Worm (Caenorhabditis elegans): Measurements from ENCODE around the gene dmsr-11.

The dmsr-11 gene

DNA sequence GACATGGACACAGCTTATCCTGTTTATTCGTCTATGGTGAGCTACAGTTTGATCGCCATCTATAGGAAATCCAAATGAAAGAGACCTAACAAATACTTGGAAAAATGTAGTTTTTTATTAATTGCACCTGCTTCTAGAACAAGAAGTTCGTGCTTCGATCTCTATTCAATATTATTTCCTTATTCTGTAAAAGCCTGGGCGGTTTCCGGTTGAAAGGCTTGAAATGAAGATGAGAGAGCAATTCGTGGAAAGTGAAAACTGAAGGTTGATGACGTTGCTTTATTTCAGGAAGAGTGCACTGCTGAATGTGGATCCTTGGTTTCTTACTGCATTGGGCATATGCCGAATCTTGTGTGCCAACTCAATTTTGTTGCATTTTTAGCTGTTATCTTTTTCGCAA is 23.2 kb downstream of the dmsr-11 start:
- TF ChIP-seq sma-3 (GFP tag; optimal IDR thresholded peaks at IDR 0.05) (no peak), lin-13 (GFP tag; optimal IDR thresholded peaks at IDR 0.05) (no peak), nhr-6 (tag; optimal IDR thresholded peaks at IDR 0.05) (no peak), nhr-21 (tag; optimal IDR thresholded peaks at IDR 0.05) (no peak), ztf-1 (GFP tag; conservative IDR thresholded peaks at IDR 0.05) (no peak), aly-2 (tag; optimal IDR thresholded peaks at IDR 0.05) (no peak), alr-1 (tag; optimal IDR thresholded peaks at IDR 0.05) (no peak), elt-3 (tag; optimal IDR thresholded peaks at IDR 0.05) (no peak), nhr-11 (tag; optimal IDR thresholded peaks at IDR 0.05) (no peak), elt-1 (tag; optimal IDR thresholded peaks at IDR 0.05) (no peak), egl-27 (tag; optimal IDR thresholded peaks at IDR 0.05) (no peak), skn-1 (tag; optimal IDR thresholded peaks at IDR 0.05) (no peak), peb-1 (tag; optimal IDR thresholded peaks at IDR 0.05) (no peak), ceh-82 (tag; optimal IDR thresholded peaks at IDR 0.05) (no peak)

DNA sequence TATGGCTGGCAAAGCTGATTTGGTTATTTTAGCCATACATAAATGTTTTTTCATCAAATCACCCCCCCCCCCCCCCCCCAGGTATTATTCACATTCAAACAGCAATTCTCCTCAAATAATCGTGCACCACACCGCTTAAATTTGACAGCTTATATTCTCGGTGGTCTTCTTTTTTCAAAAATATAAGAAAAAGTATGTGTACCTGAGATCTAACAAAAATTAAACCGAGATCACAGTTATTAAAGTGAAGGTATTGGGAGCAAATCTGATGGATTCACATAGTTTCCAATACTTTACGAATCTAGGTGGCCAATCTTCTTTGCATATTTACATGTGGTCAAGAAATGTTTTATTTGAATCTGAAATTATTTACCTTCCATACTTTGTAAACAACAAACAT is 23.7 kb downstream of the dmsr-11 start, which contains the start of gene ZC404.15:
Gene ZC404.15 (plus strand): TSS at position 301 of the 400 bp plus-strand sequence.
- TF ChIP-seq gmeb-1 (tag; optimal IDR thresholded peaks at IDR 0.05) (no peak), unc-55 (GFP tag; optimal IDR thresholded peaks at IDR 0.05) (no peak), elt-3 (tag; optimal IDR thresholded peaks at IDR 0.05) (no peak), nhr-6 (tag; optimal IDR thresholded peaks at IDR 0.05) (no peak), peb-1 (tag; optimal IDR thresholded peaks at IDR 0.05) (no peak), alr-1 (tag; optimal IDR thresholded peaks at IDR 0.05) (no peak), ama-1 (optimal IDR thresholded peaks at IDR 0.05) (no peak), lin-13 (GFP tag; optimal IDR thresholded peaks at IDR 0.05) (no peak), R02D3.7 (tag; optimal IDR thresholded peaks at IDR 0.05) (no peak), ceh-82 (tag; optimal IDR thresholded peaks at IDR 0.05) (no peak), nhr-25 (tag; optimal IDR thresholded peaks at IDR 0.05) (no peak)

DNA sequence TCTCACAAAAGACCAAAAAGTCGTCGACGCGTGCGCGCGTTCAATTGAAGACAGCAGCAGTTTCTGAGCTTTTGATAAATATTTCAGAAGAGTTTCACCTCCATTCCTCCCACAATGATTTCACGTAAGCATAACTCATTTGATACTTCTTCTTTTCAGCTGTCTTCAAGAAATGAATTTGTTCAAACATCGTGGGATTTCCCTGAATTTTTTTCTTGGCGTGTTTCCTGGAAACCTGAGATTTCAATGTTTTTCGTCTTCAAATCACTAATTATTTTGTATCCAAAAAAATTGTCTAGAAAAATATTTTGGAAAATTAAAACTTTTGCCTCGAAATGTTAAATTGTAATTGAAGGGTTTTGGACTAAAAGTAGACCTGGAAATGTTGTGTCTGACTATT is 25.4 kb downstream of the dmsr-11 start:
- TF ChIP-seq nhr-129 (tag; optimal IDR thresholded peaks at IDR 0.05) = no peak
- TF ChIP-seq C34F6.9 (tag; optimal IDR thresholded peaks at IDR 0.05) = no peak
- no peak for TF ChIP-seq nhr-23 (tag; optimal IDR thresholded peaks at IDR 0.05)
- no peak for TF ChIP-seq mdl-1 (tag; optimal IDR thresholded peaks at IDR 0.05)
- no peak for TF ChIP-seq mab-5 (tag; optimal IDR thresholded peaks at IDR 0.05)
- TF ChIP-seq ztf-4 (tag; optimal IDR thresholded peaks at IDR 0.05) = no peak
- TF ChIP-seq sem-4 (tag; optimal IDR thresholded peaks at IDR 0.05) = no peak
- TF ChIP-seq nhr-11 (tag; optimal IDR thresholded peaks at IDR 0.05) = no peak
- TF ChIP-seq ceh-16 (tag; optimal IDR thresholded peaks at IDR 0.05) = no peak

DNA sequence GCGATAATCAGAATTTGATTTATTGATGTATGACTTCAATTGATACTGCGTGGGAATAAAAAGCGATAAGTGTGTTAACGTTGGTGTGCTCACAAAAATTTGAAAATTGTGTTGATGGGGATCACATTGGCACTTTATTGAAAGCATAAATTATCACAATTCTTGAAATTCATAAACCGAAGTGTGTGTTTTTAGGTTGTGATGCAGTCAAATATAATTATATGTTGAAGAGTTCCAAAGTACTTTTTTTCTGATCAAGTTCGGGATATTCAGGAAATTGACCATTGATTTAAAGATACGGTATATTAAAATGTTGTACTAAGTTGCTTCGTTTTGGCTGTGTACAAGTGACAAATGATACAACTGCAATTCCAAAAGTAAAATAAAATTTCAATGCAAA is 28.2 kb downstream of the dmsr-11 start, which contains the start of gene srh-28:
Gene srh-28 (minus strand): TSS at position 101 of the 400 bp plus-strand sequence.
- no peak for TF ChIP-seq ceh-82 (tag; optimal IDR thresholded peaks at IDR 0.05)
- TF ChIP-seq nhr-25 (tag; optimal IDR thresholded peaks at IDR 0.05) = no peak
- no peak for TF ChIP-seq aly-2 (tag; optimal IDR thresholded peaks at IDR 0.05)
- no peak for TF ChIP-seq nhr-6 (tag; optimal IDR thresholded peaks at IDR 0.05)
- no peak for TF ChIP-seq nhr-10 (tag; optimal IDR thresholded peaks at IDR 0.05)
- TF ChIP-seq nhr-77 (tag; optimal IDR thresholded peaks at IDR 0.05) = no peak
- TF ChIP-seq nhr-129 (tag; optimal IDR thresholded peaks at IDR 0.05) = no peak
- TF ChIP-seq sem-4 (tag; optimal IDR thresholded peaks at IDR 0.05) = no peak
- TF ChIP-seq elt-3 (tag; optimal IDR thresholded peaks at IDR 0.05) = no peak
- TF ChIP-seq nhr-12 (tag; optimal IDR thresholded peaks at IDR 0.05) = no peak
- no peak for TF ChIP-seq R02D3.7 (tag; optimal IDR thresholded peaks at IDR 0.05)
- no peak for TF ChIP-seq ztf-4 (tag; optimal IDR thresholded peaks at IDR 0.05)
- TF ChIP-seq nhr-21 (tag; optimal IDR thresholded peaks at IDR 0.05) = no peak

DNA sequence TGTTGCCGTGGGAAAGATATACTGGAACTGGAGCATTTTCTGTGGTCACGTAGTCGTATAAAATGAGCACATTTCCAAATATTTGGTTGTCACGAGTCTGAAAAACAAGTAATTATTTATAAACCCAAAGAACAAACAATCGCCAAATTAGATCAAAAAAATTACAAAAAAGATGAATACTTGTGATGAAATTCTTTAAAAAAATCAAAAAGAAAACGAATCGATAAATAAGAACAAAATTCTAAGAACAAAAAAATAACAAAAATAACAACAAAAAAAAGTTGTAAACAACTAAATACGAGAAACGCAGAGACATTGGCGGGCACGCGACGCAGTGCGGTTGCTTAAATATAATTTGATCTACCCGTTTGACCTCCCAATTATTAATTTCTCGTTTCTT is 30.2 kb downstream of the dmsr-11 start, which contains the start of gene ZC404.16:
Gene ZC404.16 (minus strand): TSS at position 101 of the 400 bp plus-strand sequence.
- no peak for TF ChIP-seq alr-1 (tag; optimal IDR thresholded peaks at IDR 0.05)
- TF ChIP-seq crh-2 (tag; optimal IDR thresholded peaks at IDR 0.05) = no peak
- no peak for TF ChIP-seq aly-2 (tag; optimal IDR thresholded peaks at IDR 0.05)
- TF ChIP-seq ztf-4 (tag; optimal IDR thresholded peaks at IDR 0.05) = no peak
- TF ChIP-seq fos-1 (tag; optimal IDR thresholded peaks at IDR 0.05) = no peak
- no peak for TF ChIP-seq lin-11 (tag; optimal IDR thresholded peaks at IDR 0.05)
- TF ChIP-seq nhr-237 (tag; optimal IDR thresholded peaks at IDR 0.05) = no peak
- TF ChIP-seq dmd-4 (tag; optimal IDR thresholded peaks at IDR 0.05) = no peak
- no peak for TF ChIP-seq lsy-2 (tag; optimal IDR thresholded peaks at IDR 0.05)
- TF ChIP-seq lin-39 (tag; optimal IDR thresholded peaks at IDR 0.05) = no peak
- TF ChIP-seq C34F6.9 (tag; optimal IDR thresholded peaks at IDR 0.05) = no peak
- no peak for TF ChIP-seq ceh-16 (tag; optimal IDR thresholded peaks at IDR 0.05)
- TF ChIP-seq sma-3 (GFP tag; optimal IDR thresholded peaks at IDR 0.05) = no peak
- TF ChIP-seq egl-27 (tag; optimal IDR thresholded peaks at IDR 0.05) = no peak
